Fruit fly (Drosophila melanogaster) whole organism, embryonic: ENCODE measurements around the gene AstA-R1.

Source experiments
- Blimp-1 ChIP-seq: fragments of 200-800 bp; sonication (Bioruptor generic); optimal IDR thresholded peaks from 3 replicates; lab custom pipeline; 2018; ENCODE audit warnings: missing biosample characterization, missing genetic modification characterization, mild to moderate bottlenecking, moderate library complexity, missing genetic modification reagents
- CG10462 ChIP-seq: fragments of 200-800 bp; sonication (Bioruptor generic); optimal IDR thresholded peaks from 2 replicates; lab custom pipeline; 2016; ENCODE audit warnings: missing biosample characterization, missing genetic modification characterization
- CG11695 ChIP-seq: fragments of 200-800 bp; sonication (Bioruptor generic); IDR thresholded peaks from 3 replicates; pipeline ENCODE4 v1.3.6; 2022; ENCODE audit warnings: missing biosample characterization, missing genetic modification characterization
- CG1233 ChIP-seq: fragments of 200-800 bp; sonication (Bioruptor generic); optimal IDR thresholded peaks from 4 replicates; lab custom pipeline; 2018; ENCODE audit warnings: missing biosample characterization, mild to moderate bottlenecking, missing genetic modification characterization
- CG13894 ChIP-seq: fragments of 200-800 bp; sonication (Bioruptor generic); optimal IDR thresholded peaks from 3 replicates; lab custom pipeline; 2018; ENCODE audit warnings: missing biosample characterization, mild to moderate bottlenecking, missing genetic modification characterization, moderate library complexity
- CG14965 ChIP-seq: fragments of 200-800 bp; sonication (Bioruptor generic); optimal IDR thresholded peaks from 2 replicates; lab custom pipeline; 2016; ENCODE audit warnings: missing biosample characterization, missing genetic modification characterization, borderline replicate concordance
- CG17186 ChIP-seq: fragments of 200-800 bp; sonication (Bioruptor generic); optimal IDR thresholded peaks from 3 replicates; lab custom pipeline; 2017; ENCODE audit warnings: missing biosample characterization, missing genetic modification reagents, missing genetic modification characterization
- CG18599 ChIP-seq: fragments of 200-800 bp; sonication (Bioruptor generic); optimal IDR thresholded peaks from 3 replicates; lab custom pipeline; 2017; ENCODE audit warnings: missing biosample characterization, missing genetic modification characterization, mild to moderate bottlenecking, moderate library complexity, missing genetic modification reagents
- CG3065 ChIP-seq: fragments of 200-800 bp; sonication (Bioruptor generic); optimal IDR thresholded peaks from 2 replicates; lab custom pipeline; 2016; ENCODE audit warnings: missing biosample characterization, missing genetic modification characterization
- CG3281 ChIP-seq: fragments of 200-800 bp; sonication (Bioruptor generic); optimal IDR thresholded peaks from 3 replicates; lab custom pipeline; 2017; ENCODE audit warnings: missing biosample characterization, mild to moderate bottlenecking, missing genetic modification characterization
- CG3995 ChIP-seq: fragments of 200-800 bp; sonication (Bioruptor generic); optimal IDR thresholded peaks from 3 replicates; lab custom pipeline; 2016; ENCODE audit warnings: missing biosample characterization, missing genetic modification characterization
- CG4424 ChIP-seq: fragments of 200-800 bp; sonication (Bioruptor generic); optimal IDR thresholded peaks from 3 replicates; lab custom pipeline; 2016; ENCODE audit warnings: missing biosample characterization, missing genetic modification characterization
- CG4730 ChIP-seq: fragments of 200-800 bp; sonication (Bioruptor generic); IDR thresholded peaks from 2 replicates; pipeline ENCODE4 v1.3.6; 2022; ENCODE audit warnings: missing biosample characterization, missing genetic modification characterization
- CG6175 ChIP-seq: fragments of 200-800 bp; sonication (Bioruptor generic); IDR thresholded peaks from 3 replicates; pipeline ENCODE4 v1.3.6; 2022; ENCODE audit warnings: missing biosample characterization, missing genetic modification characterization
- CG6254 ChIP-seq: fragments of 200-800 bp; sonication (Bioruptor generic); optimal IDR thresholded peaks from 3 replicates; lab custom pipeline; 2017; ENCODE audit warnings: mild to moderate bottlenecking, missing biosample characterization, missing genetic modification reagents, missing genetic modification characterization
- CG8765 ChIP-seq: fragments of 200-800 bp; sonication (Bioruptor generic); IDR thresholded peaks from 2 replicates; pipeline ENCODE4 v1.3.6; 2022; ENCODE audit warnings: missing biosample characterization, missing genetic modification characterization
- CkIIα-i1 ChIP-seq: fragments of 200-800 bp; sonication (Bioruptor generic); IDR thresholded peaks from 2 replicates; pipeline ENCODE4 v1.3.6; 2022; ENCODE audit warnings: missing biosample characterization, missing genetic modification characterization
- Dbx ChIP-seq: fragments of 200-800 bp; sonication (Bioruptor generic); IDR thresholded peaks from 3 replicates; pipeline ENCODE4 v1.3.6; 2022; ENCODE audit warnings: missing biosample characterization, missing genetic modification characterization
- Doc2 ChIP-seq: fragments of 200-800 bp; sonication (Bioruptor generic); IDR thresholded peaks from 2 replicates; pipeline ENCODE4 v1.3.6; 2022; ENCODE audit warnings: missing biosample characterization, missing genetic modification characterization
- Dref ChIP-seq: fragments of 200-800 bp; sonication (Bioruptor generic); IDR thresholded peaks from 2 replicates; pipeline ENCODE4 v1.3.6; 2022; ENCODE audit warnings: missing biosample characterization, missing genetic modification characterization
- ERR ChIP-seq: fragments of 200-800 bp; sonication (Bioruptor generic); optimal IDR thresholded peaks from 2 replicates; lab custom pipeline; 2016; ENCODE audit warnings: missing biosample characterization, missing genetic modification characterization
- HLH54F ChIP-seq: fragments of 200-800 bp; sonication (Bioruptor generic); optimal IDR thresholded peaks from 3 replicates; lab custom pipeline; 2016; ENCODE audit warnings: missing biosample characterization, missing genetic modification characterization
- Hr51 ChIP-seq, 2 experiments: fragments of 200-800 bp; sonication (Bioruptor generic); optimal IDR thresholded peaks; 2 replicates in 1 of 2; 3 replicates in 1 of 2; lab custom pipeline; 2016 to 2018; ENCODE audit warnings: missing biosample characterization in 2 of 2, missing genetic modification characterization in 2 of 2, mild to moderate bottlenecking in 1 of 2, moderate library complexity in 1 of 2
- PHDP ChIP-seq: fragments of 200-800 bp; sonication (Bioruptor generic); optimal IDR thresholded peaks from 3 replicates; lab custom pipeline; 2018; ENCODE audit warnings: missing biosample characterization, mild to moderate bottlenecking, missing genetic modification characterization, moderate library complexity
- Spps ChIP-seq: fragments of 200-800 bp; sonication (Bioruptor generic); optimal IDR thresholded peaks from 2 replicates; lab custom pipeline; 2018; ENCODE audit warnings: missing biosample characterization, mild to moderate bottlenecking, missing genetic modification characterization
- Tbp ChIP-seq: fragments of >200 bp; optimal IDR thresholded peaks from 2 replicates; lab custom pipeline; 2018; ENCODE audit warnings: missing biosample characterization, missing genetic modification characterization
- Vsx1 ChIP-seq: fragments of 200-800 bp; sonication (Bioruptor generic); optimal IDR thresholded peaks from 2 replicates; lab custom pipeline; 2017; ENCODE audit warnings: missing biosample characterization, mild to moderate bottlenecking, missing genetic modification characterization, missing genetic modification reagents
- ase ChIP-seq: fragments of 200-800 bp; sonication (Bioruptor generic); IDR thresholded peaks from 3 replicates; pipeline ENCODE4 v1.3.6; 2022; ENCODE audit warnings: missing biosample characterization, missing genetic modification characterization
- az2 ChIP-seq: fragments of 200-800 bp; sonication (Bioruptor generic); optimal IDR thresholded peaks from 3 replicates; lab custom pipeline; 2016; ENCODE audit warnings: missing biosample characterization, missing genetic modification characterization
- bsh ChIP-seq, 2 experiments: fragments of 200-800 bp; sonication (Bioruptor generic); optimal IDR thresholded peaks; 2 replicates each; lab custom pipeline; 2017 to 2018; ENCODE audit warnings: mild to moderate bottlenecking in 2 of 2, missing biosample characterization in 2 of 2, missing genetic modification characterization in 2 of 2, moderate library complexity in 1 of 2
- cwo ChIP-seq: fragments of 200-800 bp; sonication (Bioruptor generic); optimal IDR thresholded peaks from 3 replicates; lab custom pipeline; 2017; ENCODE audit warnings: missing biosample characterization, missing genetic modification characterization, mild to moderate bottlenecking, moderate library complexity, missing genetic modification reagents
- danr ChIP-seq: fragments of 200-800 bp; sonication (Bioruptor generic); IDR thresholded peaks from 2 replicates; pipeline ENCODE4 v1.3.6; 2022; ENCODE audit warnings: missing biosample characterization, missing genetic modification characterization
- ems ChIP-seq: fragments of 200-800 bp; sonication (Bioruptor generic); optimal IDR thresholded peaks from 3 replicates; lab custom pipeline; 2016; ENCODE audit warnings: missing biosample characterization, missing genetic modification characterization
- exex ChIP-seq: fragments of 200-800 bp; sonication (Bioruptor generic); optimal IDR thresholded peaks from 4 replicates; lab custom pipeline; 2018; ENCODE audit warnings: missing biosample characterization, mild to moderate bottlenecking, missing genetic modification characterization, moderate library complexity
- fu2 ChIP-seq: fragments of 200-800 bp; sonication (Bioruptor generic); optimal IDR thresholded peaks from 2 replicates; lab custom pipeline; 2016; ENCODE audit warnings: missing biosample characterization, missing genetic modification characterization
- gcm2 ChIP-seq: fragments of 200-800 bp; sonication (Bioruptor generic); optimal IDR thresholded peaks from 2 replicates; lab custom pipeline; 2016; ENCODE audit warnings: missing biosample characterization, missing genetic modification characterization
- gro ChIP-seq: fragments of 200-800 bp; sonication (Bioruptor generic); optimal IDR thresholded peaks from 2 replicates; lab custom pipeline; 2016; ENCODE audit warnings: missing biosample characterization, missing genetic modification characterization
- lab ChIP-seq: fragments of 200-800 bp; sonication (Bioruptor generic); optimal IDR thresholded peaks from 3 replicates; lab custom pipeline; 2017; ENCODE audit warnings: missing biosample characterization, missing genetic modification characterization, mild to moderate bottlenecking, moderate library complexity, missing genetic modification reagents
- onecut ChIP-seq: fragments of 200-800 bp; sonication (Bioruptor generic); IDR thresholded peaks from 2 replicates; pipeline ENCODE4 v1.3.6; 2022; ENCODE audit warnings: missing biosample characterization, missing genetic modification characterization
- phol ChIP-seq: fragments of 200-800 bp; sonication (Bioruptor generic); optimal IDR thresholded peaks from 3 replicates; lab custom pipeline; 2018; ENCODE audit warnings: missing biosample characterization, mild to moderate bottlenecking, missing genetic modification characterization, moderate library complexity
- pum ChIP-seq: fragments of 200-800 bp; sonication (Bioruptor generic); optimal IDR thresholded peaks from 2 replicates; lab custom pipeline; 2016; ENCODE audit warnings: missing biosample characterization, missing genetic modification characterization
- row ChIP-seq: fragments of 200-800 bp; sonication (Bioruptor generic); IDR thresholded peaks from 3 replicates; pipeline ENCODE4 v1.3.6; 2022; ENCODE audit warnings: missing biosample characterization, missing genetic modification characterization
- salm ChIP-seq: fragments of 200-800 bp; sonication (Bioruptor generic); optimal IDR thresholded peaks from 2 replicates; lab custom pipeline; 2018; ENCODE audit warnings: missing biosample characterization, mild to moderate bottlenecking, missing genetic modification characterization
- sc ChIP-seq, 3 experiments: fragments of >200 bp in 2 of 3; fragments of 200-800 bp in 1 of 3; sonication (Bioruptor generic) in 1 of 3; optimal IDR thresholded peaks; 2 replicates in 2 of 3; 3 replicates in 1 of 3; lab custom pipeline; 2017; ENCODE audit warnings: mild to moderate bottlenecking in 1 of 3, missing biosample characterization in 1 of 3, missing genetic modification characterization in 1 of 3, missing genetic modification reagents in 1 of 3
- sisA ChIP-seq: fragments of 200-800 bp; sonication (Bioruptor generic); IDR thresholded peaks from 2 replicates; pipeline ENCODE4 v1.3.6; 2022; ENCODE audit warnings: missing biosample characterization, missing genetic modification characterization
- unc-4 ChIP-seq: fragments of 200-800 bp; sonication (Bioruptor generic); IDR thresholded peaks from 2 replicates; pipeline ENCODE4 v1.3.6; 2022; ENCODE audit warnings: missing biosample characterization, missing genetic modification characterization; ENCODE audit not compliant: partially characterized antibody
- wor ChIP-seq: fragments of 200-800 bp; sonication (Bioruptor generic); IDR thresholded peaks from 2 replicates; pipeline ENCODE4 v1.3.6; 2022; ENCODE audit warnings: missing biosample characterization, missing genetic modification characterization
- zen ChIP-seq: fragments of 200-800 bp; sonication (Bioruptor generic); optimal IDR thresholded peaks from 3 replicates; lab custom pipeline; 2018; ENCODE audit warnings: missing biosample characterization, mild to moderate bottlenecking, missing genetic modification characterization, moderate library complexity

AstA-R1 gene

DNA sequence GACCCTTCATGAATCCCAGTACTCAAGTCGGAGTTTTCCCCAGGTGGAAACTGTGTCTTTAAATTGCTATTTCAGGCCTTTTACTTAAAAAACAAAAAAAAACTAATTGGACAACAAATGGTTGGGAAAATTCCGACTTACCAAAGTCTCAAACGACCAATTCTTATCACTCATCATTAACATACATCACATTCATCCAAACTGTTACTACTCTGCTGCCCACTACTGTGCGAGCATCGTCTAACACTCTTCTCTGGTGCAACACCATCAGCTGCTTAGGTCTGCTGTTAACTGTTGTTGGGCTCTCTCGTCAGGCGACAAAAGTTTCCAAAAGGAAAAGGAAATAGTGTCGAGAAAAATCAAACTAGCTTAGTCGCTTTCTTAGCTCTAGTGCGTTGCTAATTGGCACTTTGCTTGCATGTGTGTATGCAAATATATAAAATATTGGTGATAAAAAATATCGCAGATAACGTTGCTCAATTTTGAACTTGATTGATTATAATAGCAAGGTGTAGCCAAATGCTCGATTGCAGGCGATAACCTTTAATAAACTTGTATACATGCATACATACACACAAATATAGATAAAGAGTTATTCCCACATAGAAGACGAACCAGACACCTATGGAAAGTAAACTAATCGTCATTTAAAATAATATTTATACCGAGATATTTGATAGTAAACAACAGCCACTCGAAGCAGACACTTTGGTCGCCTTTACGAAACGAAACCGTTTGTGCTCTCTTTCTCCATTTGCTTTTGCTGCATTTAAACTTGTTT, 119.8 kb downstream of the AstA-R1 start (continued):
- TF ChIP-seq bsh (GFP tag; optimal IDR thresholded peaks at IDR 0.05; lab: Kevin White, UChicago) (peak; percentile 56 to 64), phol (tag; lab: Kevin White, UChicago) (peak; percentile 75), cwo (GFP tag; lab: Kevin White, UChicago) (no peak), CG3281 (GFP tag; lab: Kevin White, UChicago) (peak; percentile 15), CG3995 (GFP tag; lab: Kevin White, UChicago) (no peak), Blimp-1 (GFP tag; lab: Kevin White, UChicago) (peak; percentile 44), HLH54F (GFP tag; lab: Kevin White, UChicago) (peak; percentile 28), sisA (GFP tag; lab: Robert Waterston, UW) (no peak; the same call in 1 of the 2 replicates), pum (GFP tag; lab: Kevin White, UChicago) (peak; percentile 26), CG4424 (peak; percentile 71), Hr51 (GFP tag; optimal IDR thresholded peaks at IDR 0.05; lab: Kevin White, UChicago) (peak in 1 of 2 experiments; percentile 70), az2 (GFP tag; lab: Kevin White, UChicago) (peak; percentile 85), CG17186 (peak; percentile 2), Dbx (no peak), danr (GFP tag; lab: Robert Waterston, UW) (no peak), CG14965 (GFP tag; lab: Kevin White, UChicago) (no peak), CG1233 (peak; percentile 59), CG4730 (GFP tag; lab: Robert Waterston, UW) (no peak), Spps (tag; lab: Kevin White, UChicago) (peak; percentile 36), CG11695 (GFP tag; lab: Robert Waterston, UW) (peak; percentile 34; the same call in 1 of the 3 replicates), PHDP (tag; lab: Kevin White, UChicago) (peak; percentile 22), fu2 (no peak), ems (peak; percentile 55), zen (tag; lab: Kevin White, UChicago) (no peak), CG6254 (peak; percentile 51), lab (GFP tag; lab: Kevin White, UChicago) (peak; percentile 46), exex (tag; lab: Kevin White, UChicago) (peak; percentile 26), CG6175 (GFP tag; lab: Robert Waterston, UW) (no peak), Tbp (GFP tag; lab: Kevin White, UChicago) (no peak), wor (GFP tag; lab: Robert Waterston, UW) (no peak), CkIIα-i1 (GFP tag; lab: Robert Waterston, UW) (no peak), CG13894 (tag; lab: Kevin White, UChicago) (no peak), salm (tag; lab: Kevin White, UChicago) (peak; percentile 26), ERR (GFP tag; lab: Kevin White, UChicago) (no peak), CG3065 (peak; percentile 25), CG18599 (GFP tag; lab: Kevin White, UChicago) (no peak), Doc2 (GFP tag; lab: Robert Waterston, UW) (no peak), ase (GFP tag; lab: Robert Waterston, UW) (no peak), CG8765 (GFP tag; lab: Robert Waterston, UW) (no peak), row (GFP tag; lab: Robert Waterston, UW) (peak; percentile 62), CG10462 (GFP tag; lab: Kevin White, UChicago) (peak; percentile 2), gro (no peak), unc-4 (GFP tag; lab: Robert Waterston, UW) (no peak), gcm2 (peak; percentile 19), Vsx1 (peak; percentile 9), sc (optimal IDR thresholded peaks at IDR 0.05; lab: Kevin White, UChicago) (no peak), sc (GFP tag; optimal IDR thresholded peaks at IDR 0.05; lab: Kevin White, UChicago) (peak; percentile 66), onecut (peak; percentile 13; the same call in 1 of the 2 replicates), Dref (GFP tag; lab: Robert Waterston, UW) (no peak)
